Worm (Caenorhabditis elegans) whole organism, L4 larva: ENCODE data around the gene his-5.
A peak's percentile ranks its signal among the peaks of the same experiment; 100 is the strongest.

ENCODE experiments used
- F49E8.2 ChIP-seq: sonication (generic microtip); optimal IDR thresholded peaks from 2 replicates; lab custom pipeline; 2016; ENCODE audit warnings: missing compliant biosample characterization, mild to moderate bottlenecking, missing genetic modification characterization, borderline replicate concordance
- T20F7.1 ChIP-seq: fragments of 200-800 bp; sonication (Bioruptor generic); optimal IDR thresholded peaks from 2 replicates; lab custom pipeline; 2018; ENCODE audit warnings: mild to moderate bottlenecking, missing genetic modification characterization, missing compliant biosample characterization
- T26A8.4 ChIP-seq: fragments of 200-800 bp; sonication (Bioruptor generic); IDR thresholded peaks from 2 replicates; pipeline ENCODE4 v1.3.6; 2022; ENCODE audit warnings: missing genetic modification characterization, missing compliant biosample characterization
- Y105C5A.15 ChIP-seq: fragments of 200-800 bp; sonication (Bioruptor generic); IDR thresholded peaks from 2 replicates; pipeline ENCODE4 v1.3.6; 2022; ENCODE audit warnings: missing genetic modification characterization, missing compliant biosample characterization
- Y5F2A.4 ChIP-seq: fragments of 200-800 bp; sonication (Bioruptor generic); optimal IDR thresholded peaks from 2 replicates; lab custom pipeline; 2018; ENCODE audit warnings: mild to moderate bottlenecking, missing genetic modification characterization, missing compliant biosample characterization
- arid-1 ChIP-seq: fragments of 200-800 bp; sonication (Bioruptor generic); conservative IDR thresholded peaks from 2 replicates; pipeline ENCODE4 v1.3.6; 2022; ENCODE audit warnings: missing genetic modification reagents, missing genetic modification characterization, missing compliant biosample characterization
- ceh-28 ChIP-seq: fragments of 150-350 bp; optimal IDR thresholded peaks from 2 replicates; lab custom pipeline; 2014; ENCODE audit warnings: missing biosample characterization, missing genetic modification reagents, missing genetic modification characterization
- ceh-32 ChIP-seq: sonication (generic microtip); optimal IDR thresholded peaks from 2 replicates; lab custom pipeline; 2016; ENCODE audit warnings: mild to moderate bottlenecking, missing genetic modification characterization, missing compliant biosample characterization; ENCODE audit not compliant: poor library complexity
- ceh-62 ChIP-seq: sonication (generic microtip); optimal IDR thresholded peaks from 2 replicates; lab custom pipeline; 2017; ENCODE audit warnings: missing biosample characterization, missing genetic modification characterization
- cey-2 ChIP-seq: sonication (generic microtip); optimal IDR thresholded peaks from 3 replicates; lab custom pipeline; 2017; ENCODE audit warnings: missing genetic modification characterization, mild to moderate bottlenecking, missing compliant biosample characterization, antibody characterized with exemption, borderline replicate concordance; ENCODE audit not compliant: insufficient read depth
- ctbp-1 ChIP-seq: fragments of 200-800 bp; sonication (Bioruptor generic); IDR thresholded peaks from 2 replicates; pipeline ENCODE4 v1.3.6; 2022; ENCODE audit warnings: missing genetic modification reagents, missing genetic modification characterization, missing compliant biosample characterization
- daf-12 ChIP-seq: fragments of 150-350 bp; optimal IDR thresholded peaks from 2 replicates; lab custom pipeline; 2014; ENCODE audit warnings: missing biosample characterization, missing genetic modification reagents, missing genetic modification characterization
- daf-19 ChIP-seq: fragments of 200-800 bp; sonication (Bioruptor generic); conservative IDR thresholded peaks from 2 replicates; pipeline ENCODE4 v1.3.6; 2022; ENCODE audit warnings: missing genetic modification characterization, missing compliant biosample characterization
- daf-8 ChIP-seq: fragments of 200-800 bp; sonication (Bioruptor generic); IDR thresholded peaks from 2 replicates; pipeline ENCODE4 v1.3.6; 2022; ENCODE audit warnings: missing genetic modification characterization, missing compliant biosample characterization
- dmd-6 ChIP-seq: fragments of 200-800 bp; sonication (Bioruptor generic); IDR thresholded peaks from 2 replicates; pipeline ENCODE4 v1.3.6; 2022; ENCODE audit warnings: missing genetic modification reagents, missing genetic modification characterization, missing compliant biosample characterization
- dmd-8 ChIP-seq: fragments of 200-800 bp; sonication (Bioruptor generic); IDR thresholded peaks from 2 replicates; pipeline ENCODE4 v1.3.6; 2022; ENCODE audit warnings: missing genetic modification characterization, missing compliant biosample characterization
- dmd-9 ChIP-seq: fragments of 200-800 bp; sonication (Bioruptor generic); IDR thresholded peaks from 2 replicates; pipeline ENCODE4 v1.3.6; 2022; ENCODE audit warnings: missing genetic modification reagents, missing genetic modification characterization, missing compliant biosample characterization
- dpl-1 ChIP-seq: fragments of 150-350 bp; optimal IDR thresholded peaks from 2 replicates; lab custom pipeline; 2014; ENCODE audit warnings: missing biosample characterization, missing genetic modification reagents, missing genetic modification characterization
- fkh-10 ChIP-seq: fragments of 150-350 bp; optimal IDR thresholded peaks from 2 replicates; lab custom pipeline; 2014; ENCODE audit warnings: missing biosample characterization, missing genetic modification reagents, missing genetic modification characterization
- hmg-1.1 ChIP-seq: fragments of 200-800 bp; sonication (Bioruptor generic); IDR thresholded peaks from 2 replicates; pipeline ENCODE4 v1.3.6; 2022; ENCODE audit warnings: missing genetic modification reagents, missing genetic modification characterization, missing compliant biosample characterization
- lim-7 ChIP-seq: fragments of 200-800 bp; sonication (Bioruptor generic); IDR thresholded peaks from 2 replicates; pipeline ENCODE4 v1.3.6; 2022; ENCODE audit warnings: missing genetic modification characterization, missing compliant biosample characterization
- lin-29 ChIP-seq: fragments of 200-800 bp; sonication (Bioruptor generic); IDR thresholded peaks from 2 replicates; pipeline ENCODE4 v1.3.6; 2022; ENCODE audit warnings: missing genetic modification reagents, missing genetic modification characterization, missing compliant biosample characterization
- madf-9 ChIP-seq: fragments of 200-800 bp; sonication (Bioruptor generic); conservative IDR thresholded peaks from 2 replicates; pipeline ENCODE4 v1.3.6; 2022; ENCODE audit warnings: missing genetic modification reagents, missing genetic modification characterization, missing compliant biosample characterization
- mes-2 ChIP-seq: sonication (generic microtip); optimal IDR thresholded peaks from 2 replicates; lab custom pipeline; 2016; ENCODE audit warnings: missing genotype, mild to moderate bottlenecking, missing genetic modification characterization, missing compliant biosample characterization; ENCODE audit not compliant: poor library complexity, severe bottlenecking
- nhr-11 ChIP-seq: fragments of 150-350 bp; optimal IDR thresholded peaks from 2 replicates; lab custom pipeline; 2014; ENCODE audit warnings: missing biosample characterization, missing genetic modification characterization
- nhr-77 ChIP-seq: fragments of 150-350 bp; optimal IDR thresholded peaks from 2 replicates; lab custom pipeline; 2014; ENCODE audit warnings: missing biosample characterization, missing genetic modification characterization
- pqm-1 ChIP-seq: sonication (generic microtip); optimal IDR thresholded peaks from 2 replicates; lab custom pipeline; 2017; ENCODE audit warnings: missing biosample characterization, missing genetic modification characterization
- saeg-2 ChIP-seq: fragments of 200-800 bp; sonication (Bioruptor generic); IDR thresholded peaks from 2 replicates; pipeline ENCODE4 v1.3.6; 2022; ENCODE audit warnings: missing genetic modification reagents, missing genetic modification characterization, missing compliant biosample characterization
- sdz-12 ChIP-seq: fragments of 200-800 bp; sonication (Bioruptor generic); optimal IDR thresholded peaks from 2 replicates; lab custom pipeline; 2018; ENCODE audit warnings: mild to moderate bottlenecking, missing genetic modification characterization, missing compliant biosample characterization
- set-16 ChIP-seq: fragments of 200-800 bp; sonication (Bioruptor generic); IDR thresholded peaks from 2 replicates; pipeline ENCODE4 v1.3.6; 2022; ENCODE audit warnings: missing genetic modification reagents, missing genetic modification characterization, missing compliant biosample characterization
- snpc-4 ChIP-seq: fragments of 150-350 bp; optimal IDR thresholded peaks from 2 replicates; lab custom pipeline; 2014; ENCODE audit warnings: missing biosample characterization, missing genetic modification characterization
- spr-1 ChIP-seq: sonication (generic microtip); optimal IDR thresholded peaks from 2 replicates; lab custom pipeline; 2016; ENCODE audit warnings: mild to moderate bottlenecking, missing genetic modification characterization, missing compliant biosample characterization
- spr-3 ChIP-seq: fragments of 200-800 bp; sonication (Bioruptor generic); optimal IDR thresholded peaks from 2 replicates; lab custom pipeline; 2018; ENCODE audit warnings: mild to moderate bottlenecking, missing genetic modification characterization, missing compliant biosample characterization
- unc-130 ChIP-seq: sonication (generic microtip); optimal IDR thresholded peaks from 2 replicates; lab custom pipeline; 2016; ENCODE audit warnings: missing genetic modification reagents, missing genetic modification characterization, missing compliant biosample characterization
- unc-62 ChIP-seq, 3 experiments: fragments of 150-350 bp in 1 of 3; sonication (generic microtip); optimal IDR thresholded peaks in 2 of 3; peaks in 1 of 3; 1 replicate in 1 of 3; 2 replicates in 2 of 3; lab custom pipeline; 2014 to 2017; ENCODE audit warnings: missing biosample characterization in 3 of 3, missing genetic modification characterization in 3 of 3, missing genetic modification reagents in 3 of 3, missing genotype in 1 of 3
- ztf-7 ChIP-seq: fragments of 150-350 bp; optimal IDR thresholded peaks from 2 replicates; lab custom pipeline; 2014; ENCODE audit warnings: missing biosample characterization, missing genetic modification characterization

his-5 gene

DNA sequence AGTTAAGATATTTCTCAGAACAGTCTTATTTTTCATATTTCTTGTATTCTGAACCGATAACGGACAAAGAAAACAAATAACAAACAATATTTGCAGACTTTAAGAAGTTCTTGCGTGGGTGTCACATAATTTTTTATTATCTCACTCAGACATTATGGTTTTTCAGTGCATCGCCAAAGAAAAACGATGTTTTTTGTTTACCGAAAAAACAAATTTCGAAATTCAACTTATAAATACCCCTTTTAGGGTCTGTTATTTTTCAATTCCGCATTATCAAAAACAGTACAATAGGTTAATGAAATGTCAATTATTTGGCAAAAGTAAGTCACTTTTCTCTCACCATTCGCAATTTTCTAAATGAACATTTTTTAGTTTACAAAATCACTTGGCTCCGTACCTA, 2.0 kb downstream of the his-5 start, which contains the start of gene otpl-4 (continued):
- no peak for TF ChIP-seq pqm-1 (tag; lab: Kevin White, UChicago)
- no peak for TF ChIP-seq Y5F2A.4
- no peak for TF ChIP-seq lim-7 (GFP tag; lab: Robert Waterston, UW)
- no peak for TF ChIP-seq nhr-77 (tag; lab: Kevin White, UChicago)

- TF ChIP-seq set-16 (GFP tag; lab: Robert Waterston, UW): peak; percentile 90
- no peak for TF ChIP-seq ctbp-1 (GFP tag; lab: Robert Waterston, UW)
- no peak for TF ChIP-seq unc-62 (GFP tag; optimal IDR thresholded peaks at IDR 0.05 in 1 of 2; lab: Kevin White, UChicago)
- TF ChIP-seq unc-62 (tag; optimal IDR thresholded peaks at IDR 0.05; lab: Kevin White, UChicago): no peak
Observed at ce11 chrV:8545531-8546224, 10.7 kb downstream of the his-5 start, which contains the start of the genes slc-17.8 and asns-1. TSS of gene slc-17.8 (minus strand) at chrV:8545581. TSS of gene asns-1 (plus strand) at chrV:8546174.

- TF ChIP-seq dpl-1 (GFP tag; lab: Kevin White, UChicago): no peak
- 0 out of 2 replicates have a peak, but pooled peaks have one; percentile 13 for TF ChIP-seq dmd-6 (GFP tag; lab: Robert Waterston, UW)
- TF ChIP-seq unc-62 (GFP tag; optimal IDR thresholded peaks at IDR 0.05 in 1 of 2; lab: Kevin White, UChicago): no peak
- no peak for TF ChIP-seq unc-62 (tag; optimal IDR thresholded peaks at IDR 0.05; lab: Kevin White, UChicago)
- no peak for TF ChIP-seq spr-3 (GFP tag; lab: Kevin White, UChicago)
- TF ChIP-seq dmd-8 (GFP tag; lab: Robert Waterston, UW): no peak
- TF ChIP-seq, all 104 proteins: peak for 1
Observed at ce11 chrV:8548989-8549388, 14.0 kb downstream of the his-5 start, which contains the start of gene stdh-4. TSS of gene stdh-4 (plus strand) at chrV:8549289.

ce11 chrV:8552460-8552859, 17.4 kb downstream of the his-5 start, which contains the start of gene acr-15:
TSS of gene acr-15 (plus strand) at chrV:8552695.
- TF ChIP-seq dpl-1 (GFP tag; lab: Kevin White, UChicago) (no peak), arid-1 (GFP tag; lab: Robert Waterston, UW) (no peak), hmg-1.1 (GFP tag; lab: Robert Waterston, UW) (no peak), unc-130 (no peak), cey-2 (tag; lab: Kevin White, UChicago) (no peak), nhr-11 (tag; lab: Kevin White, UChicago) (peak; percentile 14), ceh-32 (tag; lab: Kevin White, UChicago) (no peak), ceh-28 (tag; lab: Kevin White, UChicago) (no peak)
- TF ChIP-seq, all 104 proteins: peak for 1

ce11 chrV:8555955-8556354, 20.9 kb downstream of the his-5 start:
- TF ChIP-seq daf-12 (tag; lab: Kevin White, UChicago) (no peak), T26A8.4 (GFP tag; lab: Robert Waterston, UW) (no peak), mes-2 (tag; lab: Kevin White, UChicago) (no peak), sdz-12 (no peak)

DNA sequence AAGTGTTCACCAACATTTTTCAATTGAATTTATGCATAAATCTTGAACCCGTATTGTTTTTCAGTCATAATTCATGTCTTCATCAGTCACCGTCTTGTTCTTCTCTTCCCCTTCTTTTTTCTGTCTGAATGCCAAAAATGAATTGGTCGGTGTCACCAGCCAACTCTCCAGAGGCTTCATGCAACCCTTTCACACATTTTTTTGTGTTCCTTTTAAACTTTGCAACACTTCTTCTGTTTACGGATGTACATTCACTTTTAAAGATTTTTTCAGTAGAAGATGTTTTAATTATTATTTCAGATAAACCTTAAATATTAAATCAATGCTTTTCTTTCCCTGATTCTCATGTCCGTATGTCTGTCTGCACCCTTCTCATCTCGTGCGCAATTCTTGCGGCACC, 25.9 kb downstream of the his-5 start, which contains the start of gene acr-16:
TSS of gene acr-16 (plus strand) at position 301 of the 400 bp plus-strand sequence.
- TF ChIP-seq daf-19 (no peak), arid-1 (GFP tag; lab: Robert Waterston, UW) (no peak), fkh-10 (GFP tag; lab: Kevin White, UChicago) (no peak), T20F7.1 (GFP tag; lab: Kevin White, UChicago) (no peak), spr-1 (tag; lab: Kevin White, UChicago) (no peak), snpc-4 (tag; lab: Kevin White, UChicago) (no peak), madf-9 (GFP tag; lab: Robert Waterston, UW) (no peak), daf-8 (no peak), saeg-2 (GFP tag; lab: Robert Waterston, UW) (no peak), nhr-11 (tag; lab: Kevin White, UChicago) (no peak), Y105C5A.15 (GFP tag; lab: Robert Waterston, UW) (no peak), F49E8.2 (tag; lab: Kevin White, UChicago) (no peak), lin-29 (GFP tag; lab: Robert Waterston, UW) (no peak), ceh-62 (tag; lab: Kevin White, UChicago) (no peak), dmd-9 (GFP tag; lab: Robert Waterston, UW) (no peak), dmd-6 (GFP tag; lab: Robert Waterston, UW) (no peak), ztf-7 (tag; lab: Kevin White, UChicago) (no peak)
